Fruit fly (Drosophila melanogaster) whole organism: Measurements from ENCODE around the gene CycJ.

ENCODE experiments used
- CG8478 ChIP-seq: fragments of >200 bp; optimal IDR thresholded peaks from 2 replicates; lab custom pipeline; 2018; ENCODE audit warnings: inconsistent platforms
- Dll ChIP-seq: fragments of >200 bp; optimal IDR thresholded peaks from 2 replicates; lab custom pipeline; 2017
- EcR ChIP-seq, 2 experiments: fragments of >200 bp; optimal IDR thresholded peaks; 2 replicates each; lab custom pipeline; 2017; ENCODE audit warnings: missing biosample characterization in 2 of 2, missing genetic modification characterization in 2 of 2, missing genetic modification reagents in 2 of 2
- pan ChIP-seq: fragments of >200 bp; optimal IDR thresholded peaks from 2 replicates; lab custom pipeline; 2017
- psq ChIP-seq: fragments of >200 bp; optimal IDR thresholded peaks from 2 replicates; lab custom pipeline; 2017
- usp ChIP-seq: fragments of >200 bp; optimal IDR thresholded peaks from 2 replicates; lab custom pipeline; 2017; ENCODE audit warnings: missing biosample characterization, missing genetic modification characterization, mixed read lengths

DNA sequence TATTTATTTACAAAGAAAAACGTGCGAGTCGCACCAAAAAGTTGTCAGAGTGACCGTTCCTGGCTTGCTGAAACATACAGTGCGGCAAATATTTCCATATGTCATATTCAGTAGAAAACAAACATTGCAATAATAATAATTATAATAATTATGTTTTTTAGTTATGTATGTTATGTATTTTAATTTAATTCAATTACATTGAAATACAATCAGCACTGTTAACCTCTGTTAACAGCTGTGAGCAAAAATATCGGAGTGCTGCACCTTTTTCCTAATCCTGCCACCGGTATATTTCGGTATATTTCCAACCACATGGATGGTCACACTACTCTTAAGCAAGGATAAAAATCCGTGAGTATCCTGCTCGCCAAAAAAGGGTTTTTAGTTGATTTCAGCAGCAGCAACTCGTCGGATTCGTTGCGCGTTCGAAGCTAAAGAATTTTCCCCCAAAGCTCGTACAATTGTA lies 5.9 kb downstream of the CycJ start, which contains the start of the genes CG32267 and CG42324:
- TF ChIP-seq CG8478 (lab: Kevin White, UChicago), result no peak
- no peak for TF ChIP-seq psq (lab: Kevin White, UChicago)
- TF ChIP-seq usp (GFP tag; lab: Kevin White, UChicago), result no peak
- TF ChIP-seq Dll (lab: Kevin White, UChicago), result no peak
- no peak for TF ChIP-seq EcR (GFP tag; optimal IDR thresholded peaks at IDR 0.05; lab: Kevin White, UChicago)
- no peak for TF ChIP-seq pan
